Worm (Caenorhabditis elegans) whole organism, L2 larva: ENCODE results near the gene C47E12.10.

ENCODE experiments used
- ZK546.5 ChIP-seq: sonication (generic microtip); optimal IDR thresholded peaks from 2 replicates; lab custom pipeline; 2017; ENCODE audit warnings: missing biosample characterization, missing genetic modification characterization
- elt-3 ChIP-seq: sonication (generic microtip); optimal IDR thresholded peaks from 2 replicates; lab custom pipeline; 2017; ENCODE audit warnings: missing biosample characterization, missing genetic modification characterization
- lin-13 ChIP-seq: fragments of 150-350 bp; optimal IDR thresholded peaks from 2 replicates; lab custom pipeline; 2014; ENCODE audit warnings: missing biosample characterization, missing genetic modification reagents, missing genetic modification characterization
- sma-9 ChIP-seq, 2 experiments: fragments of 150-350 bp in 1 of 2; sonication (generic microtip) in 1 of 2; optimal IDR thresholded peaks; 2 replicates each; lab custom pipeline; 2014 to 2016; ENCODE audit warnings: missing genetic modification characterization in 2 of 2, mild to moderate bottlenecking in 1 of 2, missing biosample characterization in 1 of 2, missing compliant biosample characterization in 1 of 2, missing genetic modification reagents in 1 of 2, moderate library complexity in 1 of 2

DNA sequence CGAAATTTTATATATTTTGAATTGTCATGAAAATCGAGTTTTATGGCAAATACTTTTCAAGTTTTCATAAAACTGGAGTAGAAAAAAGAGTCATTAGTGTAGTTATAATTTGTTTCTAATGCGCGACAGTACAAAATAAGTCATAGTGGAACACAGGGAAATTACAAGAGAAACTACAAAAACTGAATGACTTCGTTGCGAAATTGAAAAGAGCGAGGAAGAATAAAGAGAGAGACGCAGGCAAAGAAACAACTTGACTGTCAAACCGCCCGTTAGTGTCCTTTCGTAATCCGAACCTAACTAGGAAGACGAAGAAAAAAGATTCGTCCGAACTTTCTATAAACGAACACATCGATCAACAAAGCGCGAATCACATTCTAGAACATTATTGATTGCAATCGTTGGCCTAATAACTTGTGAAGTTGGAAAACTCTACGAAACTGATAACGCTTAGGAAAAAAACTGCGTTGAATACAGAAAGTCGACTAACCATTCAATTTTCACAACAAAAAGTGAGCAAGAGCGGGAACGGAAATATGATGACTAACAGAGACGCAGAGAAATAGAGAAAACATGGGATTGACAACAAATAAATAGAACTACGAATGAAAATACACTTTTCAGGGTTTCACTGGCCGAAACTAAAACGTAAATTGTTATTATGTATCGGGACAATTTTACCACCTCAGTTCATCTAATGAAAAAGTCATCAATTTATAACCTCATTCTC lies 21.0 kb downstream of the C47E12.10 start:
- no peak for TF ChIP-seq elt-3 (tag; lab: Kevin White, UChicago)
- TF ChIP-seq lin-13 (GFP tag; lab: Kevin White, UChicago): no peak
- TF ChIP-seq sma-9 (GFP tag; optimal IDR thresholded peaks at IDR 0.05; lab: Kevin White, UChicago): no peak
- TF ChIP-seq sma-9 (tag; optimal IDR thresholded peaks at IDR 0.05; lab: Kevin White, UChicago): no peak
- TF ChIP-seq ZK546.5 (tag; lab: Kevin White, UChicago): no peak
